Worm (Caenorhabditis elegans) whole organism, L4/young adult: ENCODE measurements around the gene C56G2.22.

Experiments used
- W03F9.2 ChIP-seq: fragments of 150-350 bp; optimal IDR thresholded peaks from 2 replicates; lab custom pipeline; 2014; ENCODE audit warnings: missing biosample characterization, missing genetic modification characterization
- dao-5 ChIP-seq: sonication (generic microtip); optimal IDR thresholded peaks from 2 replicates; lab custom pipeline; 2016; ENCODE audit warnings: missing genotype, missing genetic modification characterization, moderate library complexity, missing compliant biosample characterization
- him-1 ChIP-seq: sonication (generic microtip); optimal IDR thresholded peaks from 2 replicates; lab custom pipeline; 2016; ENCODE audit warnings: missing genotype, missing genetic modification reagents, missing genetic modification characterization, missing compliant biosample characterization

- no peak for TF ChIP-seq him-1
- TF ChIP-seq W03F9.2 (tag; lab: Kevin White, UChicago) = no peak
- no peak for TF ChIP-seq dao-5 (tag; lab: Kevin White, UChicago)
These were observed 43.3 kb downstream of the C56G2.22 start, which contains the start of gene C16A3.2 for ce11 chrIII:6389533-6389932.
